Worm (Caenorhabditis elegans): ENCODE results near the gene Y46H3C.7.

The Y46H3C.7 gene

ce11 chrV:1692494-1692893 is 1.3 kb downstream of the Y46H3C.7 start, which contains the start of gene Y46H3C.5:
Gene Y46H3C.5 (minus strand): TSS chrV:1692495.
- TF ChIP-seq aptf-3 (GFP tag; IDR thresholded peaks at IDR 0.05) (0 out of 2 replicates have a peak, but pooled peaks have one; percentile 63), aptf-2 (GFP tag; conservative IDR thresholded peaks at IDR 0.05) (peak; percentile 80)

ce11 chrV:1685328-1685727 is 8.5 kb downstream of the Y46H3C.7 start, which contains the start of gene srh-5:
Gene srh-5 (plus strand): TSS chrV:1685628.
- TF ChIP-seq nhr-80 (tag; optimal IDR thresholded peaks at IDR 0.05) = no peak
- no peak for TF ChIP-seq nhr-90 (tag; optimal IDR thresholded peaks at IDR 0.05)
- no peak for TF ChIP-seq hlh-26 (GFP tag; conservative IDR thresholded peaks at IDR 0.05)

ce11 chrV:1682279-1682678 is 11.5 kb downstream of the Y46H3C.7 start, which contains the start of gene srh-3:
Gene srh-3 (plus strand): TSS chrV:1682579.
- TF ChIP-seq F52B5.7 (tag; optimal IDR thresholded peaks at IDR 0.05) (no peak), aptf-2 (GFP tag; conservative IDR thresholded peaks at IDR 0.05) (no peak), Y53G8AR.9 (GFP tag; conservative IDR thresholded peaks at IDR 0.05) (no peak), madf-10 (tag; optimal IDR thresholded peaks at IDR 0.05) (no peak), K12H6.12 (tag; optimal IDR thresholded peaks at IDR 0.05) (no peak)

DNA sequence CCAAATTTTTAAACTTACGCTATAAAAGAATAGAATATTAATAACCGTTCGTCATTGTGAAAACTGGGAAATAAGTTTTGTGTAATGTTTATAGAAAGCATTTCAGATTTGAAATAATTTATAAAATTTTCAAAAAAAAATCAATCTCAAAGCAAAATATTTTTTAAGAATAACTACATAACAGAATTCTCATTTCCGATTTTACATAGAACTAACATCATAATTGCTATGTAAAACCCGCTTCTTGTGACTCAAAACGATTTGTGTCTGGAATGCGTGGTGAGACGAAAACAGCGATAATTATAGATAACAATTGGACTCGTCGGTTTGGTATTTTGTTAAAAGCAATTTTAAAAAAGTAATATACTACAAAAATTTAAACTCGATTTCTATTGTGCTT is 13.1 kb downstream of the Y46H3C.7 start, which contains the start of gene srw-91:
Gene srw-91 (minus strand): TSS at position 101 of the 400 bp plus-strand sequence.
- TF ChIP-seq nhr-90 (tag; optimal IDR thresholded peaks at IDR 0.05) (no peak), athp-1 (tag; optimal IDR thresholded peaks at IDR 0.05) (no peak), hmg-20 (GFP tag; IDR thresholded peaks at IDR 0.05) (no peak), Y56A3A.18 (GFP tag; IDR thresholded peaks at IDR 0.05) (no peak)

- TF ChIP-seq ceh-27 (GFP tag; optimal IDR thresholded peaks at IDR 0.05) (no peak), akir-1 (GFP tag; optimal IDR thresholded peaks at IDR 0.05) (no peak), T07F8.4 (tag; optimal IDR thresholded peaks at IDR 0.05) (no peak), ztf-3 (GFP tag; optimal IDR thresholded peaks at IDR 0.05) (no peak), Y53G8AR.9 (GFP tag; conservative IDR thresholded peaks at IDR 0.05) (no peak), ceh-79 (tag; optimal IDR thresholded peaks at IDR 0.05) (no peak)
These were observed 15.6 kb downstream of the Y46H3C.7 start, which contains the start of gene srw-98 for ce11 chrV:1678228-1678627. Gene srw-98 (minus strand): TSS chrV:1678328.

- TF ChIP-seq cebp-2 (GFP tag; IDR thresholded peaks at IDR 0.05) (no peak), sea-2 (GFP tag; IDR thresholded peaks at IDR 0.05) (no peak), B0336.3 (GFP tag; IDR thresholded peaks at IDR 0.05) (no peak), lin-35 (GFP tag; optimal IDR thresholded peaks at IDR 0.05) (no peak), F39B2.1 (GFP tag; IDR thresholded peaks at IDR 0.05) (no peak), nfya-2 (GFP tag; IDR thresholded peaks at IDR 0.05) (no peak), ztf-3 (GFP tag; optimal IDR thresholded peaks at IDR 0.05) (no peak), somi-1 (GFP tag; optimal IDR thresholded peaks at IDR 0.05) (no peak), Y53F4B.3 (GFP tag; IDR thresholded peaks at IDR 0.05) (no peak), ztf-22 (GFP tag; optimal IDR thresholded peaks at IDR 0.05) (no peak), snpc-4 (GFP tag; optimal IDR thresholded peaks at IDR 0.05) (no peak), snpc-4 (tag; optimal IDR thresholded peaks at IDR 0.05) (no peak), cebp-1 (GFP tag; IDR thresholded peaks at IDR 0.05) (no peak), cebp-1 (tag; optimal IDR thresholded peaks at IDR 0.05) (no peak), lin-40 (tag; optimal IDR thresholded peaks at IDR 0.05) (no peak), Y67H2A.10 (GFP tag; conservative IDR thresholded peaks at IDR 0.05) (no peak), die-1 (tag; optimal IDR thresholded peaks at IDR 0.05) (no peak), lin-26 (GFP tag; IDR thresholded peaks at IDR 0.05) (no peak), mel-28 (tag; optimal IDR thresholded peaks at IDR 0.05; ENCODE audit: borderline replicate concordance) (no peak), F52B5.7 (tag; optimal IDR thresholded peaks at IDR 0.05) (no peak), nfyb-1 (GFP tag; IDR thresholded peaks at IDR 0.05) (no peak)
These were observed 25.6 kb downstream of the Y46H3C.7 start, which contains the start of gene irld-42 for ce11 chrV:1668216-1668615. Gene irld-42 (plus strand): TSS chrV:1668516.

Data from whole organism, young adult.